Worm (Caenorhabditis elegans) whole organism, young adult: ENCODE measurements around the gene ccdc-47.

Source experiments
- B0035.1 ChIP-seq: sonication (generic microtip); optimal IDR thresholded peaks from 2 replicates; lab custom pipeline; 2016; ENCODE audit warnings: missing genetic modification characterization, mild to moderate bottlenecking, missing compliant biosample characterization, missing genotype, missing genetic modification reagents
- B0336.3 ChIP-seq: fragments of 200-800 bp; sonication (Bioruptor generic); IDR thresholded peaks from 2 replicates; pipeline ENCODE4 v1.3.6; 2022; ENCODE audit warnings: missing genetic modification characterization, missing compliant biosample characterization
- D2030.7 ChIP-seq: fragments of 200-800 bp; sonication (Bioruptor generic); IDR thresholded peaks from 2 replicates; pipeline ENCODE4 v1.3.6; 2022; ENCODE audit warnings: missing genetic modification reagents, missing genetic modification characterization, missing compliant biosample characterization
- F52B5.7 ChIP-seq: sonication (generic microtip); optimal IDR thresholded peaks from 2 replicates; lab custom pipeline; 2016; ENCODE audit warnings: mild to moderate bottlenecking, missing genetic modification characterization, missing compliant biosample characterization
- F55B11.4 ChIP-seq: sonication (generic microtip); optimal IDR thresholded peaks from 2 replicates; lab custom pipeline; 2016; ENCODE audit warnings: missing compliant biosample characterization, missing genetic modification characterization, borderline replicate concordance; ENCODE audit not compliant: insufficient read depth
- Y79H2A.3 ChIP-seq: fragments of 200-800 bp; sonication (Bioruptor generic); conservative IDR thresholded peaks from 2 replicates; pipeline ENCODE4 v1.3.6; 2022; ENCODE audit warnings: missing genetic modification reagents, missing genetic modification characterization, missing compliant biosample characterization
- atf-7 ChIP-seq: sonication (generic microtip); optimal IDR thresholded peaks from 2 replicates; lab custom pipeline; 2017; ENCODE audit warnings: mild to moderate bottlenecking, missing genetic modification characterization, missing compliant biosample characterization
- athp-1 ChIP-seq: sonication (generic microtip); optimal IDR thresholded peaks from 2 replicates; lab custom pipeline; 2017; ENCODE audit warnings: mild to moderate bottlenecking, missing genetic modification characterization, missing compliant biosample characterization
- attf-6 ChIP-seq: fragments of 200-800 bp; sonication (Bioruptor generic); IDR thresholded peaks from 2 replicates; pipeline ENCODE4 v1.3.6; 2022; ENCODE audit warnings: missing genetic modification reagents, missing genetic modification characterization, missing compliant biosample characterization
- ccch-3 ChIP-seq: fragments of 200-800 bp; sonication (Bioruptor generic); optimal IDR thresholded peaks from 2 replicates; lab custom pipeline; 2018; ENCODE audit warnings: mild to moderate bottlenecking, missing genetic modification characterization, missing compliant biosample characterization
- cebp-1 ChIP-seq, 2 experiments: fragments of 200-800 bp in 1 of 2; sonication (Bioruptor generic) in 1 of 2; sonication (generic microtip) in 1 of 2; IDR thresholded peaks in 1 of 2; optimal IDR thresholded peaks in 1 of 2; 2 replicates each; pipeline versions ENCODE4 v1.3.6 to Lab custom; 2017 to 2022; ENCODE audit warnings: missing compliant biosample characterization in 2 of 2, missing genetic modification characterization in 2 of 2, mild to moderate bottlenecking in 1 of 2, missing genetic modification reagents in 1 of 2, moderate library complexity in 1 of 2
- ceh-100 ChIP-seq: fragments of 200-800 bp; sonication (Bioruptor generic); IDR thresholded peaks from 2 replicates; pipeline ENCODE4 v1.3.6; 2022; ENCODE audit warnings: missing genetic modification reagents, missing genetic modification characterization, missing compliant biosample characterization
- ceh-27 ChIP-seq: fragments of 200-800 bp; sonication (Bioruptor generic); optimal IDR thresholded peaks from 2 replicates; lab custom pipeline; 2018; ENCODE audit warnings: mild to moderate bottlenecking, missing genetic modification characterization, moderate library complexity, missing compliant biosample characterization
- ceh-40 ChIP-seq: fragments of 200-800 bp; sonication (Bioruptor generic); IDR thresholded peaks from 2 replicates; pipeline ENCODE4 v1.3.6; 2022; ENCODE audit warnings: missing genetic modification characterization, missing compliant biosample characterization
- ceh-91 ChIP-seq: fragments of 200-800 bp; sonication (Bioruptor generic); IDR thresholded peaks from 2 replicates; pipeline ENCODE4 v1.3.6; 2022; ENCODE audit warnings: missing genetic modification reagents, missing genetic modification characterization, missing compliant biosample characterization
- efl-1 ChIP-seq: fragments of 150-350 bp; optimal IDR thresholded peaks from 2 replicates; lab custom pipeline; 2014; ENCODE audit warnings: missing biosample characterization, missing genetic modification reagents, missing genetic modification characterization
- egl-44 ChIP-seq: fragments of 200-800 bp; sonication (Bioruptor generic); IDR thresholded peaks from 2 replicates; pipeline ENCODE4 v1.3.6; 2022; ENCODE audit warnings: missing genetic modification reagents, missing genetic modification characterization, missing compliant biosample characterization
- ets-4 ChIP-seq: fragments of 200-800 bp; sonication (Bioruptor generic); optimal IDR thresholded peaks from 2 replicates; lab custom pipeline; 2018; ENCODE audit warnings: mild to moderate bottlenecking, missing genetic modification characterization, missing compliant biosample characterization
- fkh-3 ChIP-seq: sonication (generic microtip); optimal IDR thresholded peaks from 2 replicates; lab custom pipeline; 2016; ENCODE audit warnings: mild to moderate bottlenecking, missing genetic modification characterization, missing compliant biosample characterization
- gei-17 ChIP-seq: fragments of 200-800 bp; sonication (Bioruptor generic); optimal IDR thresholded peaks from 2 replicates; lab custom pipeline; 2018; ENCODE audit warnings: mild to moderate bottlenecking, missing genetic modification characterization, missing compliant biosample characterization
- hmg-1.2 ChIP-seq: fragments of 200-800 bp; sonication (Bioruptor generic); IDR thresholded peaks from 2 replicates; pipeline ENCODE4 v1.3.6; 2022; ENCODE audit warnings: missing genetic modification reagents, missing genetic modification characterization, missing compliant biosample characterization
- lag-1 ChIP-seq: fragments of 200-800 bp; sonication (Bioruptor generic); IDR thresholded peaks from 2 replicates; pipeline ENCODE4 v1.3.6; 2022; ENCODE audit warnings: missing genetic modification reagents, missing genetic modification characterization, missing compliant biosample characterization
- lin-26 ChIP-seq: fragments of 200-800 bp; sonication (Bioruptor generic); IDR thresholded peaks from 2 replicates; pipeline ENCODE4 v1.3.6; 2022; ENCODE audit warnings: missing genetic modification reagents, missing genetic modification characterization, missing compliant biosample characterization
- lin-35 ChIP-seq, 3 experiments: fragments of 150-350 bp in 2 of 3; sonication (generic microtip) in 1 of 3; optimal IDR thresholded peaks; 2 replicates each; lab custom pipeline; 2014 to 2018; ENCODE audit warnings: missing biosample characterization in 3 of 3, missing genetic modification characterization in 3 of 3, missing genetic modification reagents in 3 of 3
- lin-40 ChIP-seq: sonication (generic microtip); optimal IDR thresholded peaks from 2 replicates; lab custom pipeline; 2016; ENCODE audit warnings: missing genetic modification characterization, mild to moderate bottlenecking, missing compliant biosample characterization, missing genotype, missing genetic modification reagents
- lin-54 ChIP-seq: fragments of 200-800 bp; sonication (Bioruptor generic); optimal IDR thresholded peaks from 2 replicates; lab custom pipeline; 2018; ENCODE audit warnings: mild to moderate bottlenecking, missing genetic modification characterization, missing compliant biosample characterization
- lsl-1 ChIP-seq: fragments of 200-800 bp; sonication (Bioruptor generic); optimal IDR thresholded peaks from 2 replicates; lab custom pipeline; 2018; ENCODE audit warnings: mild to moderate bottlenecking, missing genetic modification characterization, moderate library complexity, missing compliant biosample characterization
- lsy-27 ChIP-seq: sonication (generic microtip); optimal IDR thresholded peaks from 2 replicates; lab custom pipeline; 2017; ENCODE audit warnings: missing genetic modification characterization, mild to moderate bottlenecking, missing compliant biosample characterization, antibody characterized with exemption, missing genotype, borderline replicate concordance; ENCODE audit not compliant: insufficient read depth
- madf-3 ChIP-seq: fragments of 200-800 bp; sonication (Bioruptor generic); IDR thresholded peaks from 2 replicates; pipeline ENCODE4 v1.3.6; 2022; ENCODE audit warnings: missing genetic modification reagents, missing genetic modification characterization, missing compliant biosample characterization
- madf-6 ChIP-seq: fragments of 200-800 bp; sonication (Bioruptor generic); IDR thresholded peaks from 2 replicates; pipeline ENCODE4 v1.3.6; 2022; ENCODE audit warnings: missing genetic modification reagents, missing genetic modification characterization, missing compliant biosample characterization
- madf-8 ChIP-seq: fragments of 200-800 bp; sonication (Bioruptor generic); conservative IDR thresholded peaks from 2 replicates; pipeline ENCODE4 v1.3.6; 2022; ENCODE audit warnings: missing genetic modification reagents, missing genetic modification characterization, missing compliant biosample characterization
- mel-28 ChIP-seq: sonication (generic microtip); optimal IDR thresholded peaks from 2 replicates; lab custom pipeline; 2016; ENCODE audit warnings: borderline replicate concordance, mild to moderate bottlenecking, missing genetic modification characterization, missing compliant biosample characterization
- mes-4 ChIP-seq: sonication (generic microtip); optimal IDR thresholded peaks from 2 replicates; lab custom pipeline; 2016; ENCODE audit warnings: missing genotype, missing genetic modification characterization, missing compliant biosample characterization
- nfyb-1 ChIP-seq: fragments of 200-800 bp; sonication (Bioruptor generic); IDR thresholded peaks from 2 replicates; pipeline ENCODE4 v1.3.6; 2022; ENCODE audit warnings: missing genetic modification reagents, missing genetic modification characterization, missing compliant biosample characterization
- nhr-120 ChIP-seq: fragments of 200-800 bp; sonication (Bioruptor generic); IDR thresholded peaks from 2 replicates; pipeline ENCODE4 v1.3.6; 2022; ENCODE audit warnings: missing genetic modification characterization, missing compliant biosample characterization
- nhr-27 ChIP-seq: fragments of 200-800 bp; sonication (Bioruptor generic); optimal IDR thresholded peaks from 2 replicates; lab custom pipeline; 2018; ENCODE audit warnings: mild to moderate bottlenecking, missing genetic modification characterization, moderate library complexity, missing compliant biosample characterization
- nhr-80 ChIP-seq: sonication (generic microtip); optimal IDR thresholded peaks from 2 replicates; lab custom pipeline; 2016; ENCODE audit warnings: missing genetic modification characterization, missing compliant biosample characterization
- pbrm-1 ChIP-seq: fragments of 200-800 bp; sonication (Bioruptor generic); IDR thresholded peaks from 2 replicates; pipeline ENCODE4 v1.3.6; 2022; ENCODE audit warnings: missing genetic modification reagents, missing genetic modification characterization, missing compliant biosample characterization
- rcor-1 ChIP-seq: fragments of 200-800 bp; sonication (Bioruptor generic); IDR thresholded peaks from 2 replicates; pipeline ENCODE4 v1.3.6; 2022; ENCODE audit warnings: missing genetic modification reagents, missing genetic modification characterization, missing compliant biosample characterization
- snpc-1.1 ChIP-seq: sonication (generic microtip); optimal IDR thresholded peaks from 2 replicates; lab custom pipeline; 2017; ENCODE audit warnings: missing genetic modification characterization, mild to moderate bottlenecking, missing compliant biosample characterization, antibody characterized with exemption, moderate library complexity, missing genotype, missing genetic modification reagents; ENCODE audit not compliant: insufficient read depth
- snpc-1.3 ChIP-seq: sonication (generic microtip); optimal IDR thresholded peaks from 2 replicates; lab custom pipeline; 2017; ENCODE audit warnings: missing genetic modification characterization, mild to moderate bottlenecking, missing compliant biosample characterization, antibody characterized with exemption, moderate library complexity, missing genotype, missing genetic modification reagents; ENCODE audit not compliant: insufficient read depth
- snpc-4 ChIP-seq, 5 experiments: fragments of 150-350 bp in 1 of 5; sonication (generic microtip) in 4 of 5; optimal IDR thresholded peaks; 2 replicates each; lab custom pipeline; 2014 to 2018; ENCODE audit warnings: missing genetic modification characterization in 5 of 5, missing biosample characterization in 3 of 5, antibody characterized with exemption in 2 of 5, mild to moderate bottlenecking in 2 of 5, missing compliant biosample characterization in 2 of 5, missing genotype in 2 of 5, moderate library complexity in 2 of 5, missing genetic modification reagents in 1 of 5
- tbp1 ChIP-seq: fragments of 200-800 bp; sonication (Bioruptor generic); optimal IDR thresholded peaks from 2 replicates; lab custom pipeline; 2018; ENCODE audit warnings: mild to moderate bottlenecking, missing genetic modification characterization, missing compliant biosample characterization
- ztf-22 ChIP-seq: fragments of 200-800 bp; sonication (Bioruptor generic); optimal IDR thresholded peaks from 2 replicates; lab custom pipeline; 2018; ENCODE audit warnings: mild to moderate bottlenecking, missing genetic modification characterization, moderate library complexity, missing compliant biosample characterization
- ztf-3 ChIP-seq: fragments of 200-800 bp; sonication (Bioruptor generic); optimal IDR thresholded peaks from 2 replicates; lab custom pipeline; 2018; ENCODE audit warnings: mild to moderate bottlenecking, missing genetic modification characterization, missing compliant biosample characterization

The ccdc-47 gene

ce11 chrIII:3916624-3917023 is at the start of gene ccdc-47 (continued):
- TF ChIP-seq cebp-1 (GFP tag; IDR thresholded peaks at IDR 0.05; lab: Robert Waterston, UW) (no peak), cebp-1 (tag; optimal IDR thresholded peaks at IDR 0.05; lab: Kevin White, UChicago) (peak; percentile 69), nhr-120 (no peak), egl-44 (no peak), ceh-40 (GFP tag; lab: Robert Waterston, UW) (no peak), B0336.3 (GFP tag; lab: Robert Waterston, UW) (0 out of 2 replicates have a peak, but pooled peaks have one; percentile 10), athp-1 (tag; lab: Kevin White, UChicago) (no peak), ztf-3 (GFP tag; lab: Kevin White, UChicago) (no peak), F55B11.4 (tag; lab: Kevin White, UChicago) (no peak), lin-54 (peak; percentile 50), gei-17 (GFP tag; lab: Kevin White, UChicago) (no peak), tbp1 (peak; percentile 17), fkh-3 (no peak), lag-1 (GFP tag; lab: Robert Waterston, UW) (no peak), nfyb-1 (GFP tag; lab: Robert Waterston, UW) (0 out of 2 replicates have a peak, but pooled peaks have one; percentile 20), B0035.1 (tag; lab: Kevin White, UChicago) (no peak), D2030.7 (GFP tag; lab: Robert Waterston, UW) (peak; percentile 46; the same call in 1 of the 2 replicates), ceh-100 (GFP tag; lab: Robert Waterston, UW) (0 out of 2 replicates have a peak, but pooled peaks have one; percentile 32), F52B5.7 (tag; lab: Kevin White, UChicago) (no peak), Y79H2A.3 (GFP tag; lab: Robert Waterston, UW) (no peak), ztf-22 (GFP tag; lab: Kevin White, UChicago) (no peak), ceh-27 (peak; percentile 37), hmg-1.2 (GFP tag; lab: Robert Waterston, UW) (peak; percentile 41; the same call in 1 of the 2 replicates), mel-28 (tag; lab: Kevin White, UChicago) (no peak), nhr-27 (no peak), ccch-3 (GFP tag; lab: Kevin White, UChicago) (no peak), nhr-80 (tag; lab: Kevin White, UChicago) (no peak), snpc-1.1 (tag; lab: Kevin White, UChicago) (peak; percentile 58), ceh-91 (GFP tag; lab: Robert Waterston, UW) (no peak)

ce11 chrIII:3867378-3867904 is 49.3 kb upstream of the ccdc-47 start, which contains the start of gene rpl-3:
TSS of gene rpl-3 (plus strand) at chrIII:3867854.
- peak; percentile 100 for TF ChIP-seq atf-7 (tag; lab: Kevin White, UChicago)
- peak; percentile 95 for TF ChIP-seq snpc-4 (GFP tag; optimal IDR thresholded peaks at IDR 0.05; lab: Kevin White, UChicago)
- peak; percentile 94 to 96 (median 96) for TF ChIP-seq snpc-4 (tag; optimal IDR thresholded peaks at IDR 0.05; lab: Kevin White, UChicago)
- peak; percentile 100 for TF ChIP-seq lsl-1
- TF ChIP-seq attf-6 (GFP tag; lab: Robert Waterston, UW): peak; percentile 93
- peak; percentile 100 for TF ChIP-seq ets-4 (GFP tag; lab: Kevin White, UChicago)
- peak; percentile 96 for TF ChIP-seq madf-8 (GFP tag; lab: Robert Waterston, UW)
- TF ChIP-seq lin-26 (GFP tag; lab: Robert Waterston, UW): peak; percentile 99
- TF ChIP-seq madf-3 (GFP tag; lab: Robert Waterston, UW): peak; percentile 99
- TF ChIP-seq pbrm-1 (GFP tag; lab: Robert Waterston, UW): peak; percentile 100
- TF ChIP-seq ceh-91 (GFP tag; lab: Robert Waterston, UW): peak; percentile 100
- peak; percentile 99 to 100 (median 100) for TF ChIP-seq lin-35 (GFP tag; optimal IDR thresholded peaks at IDR 0.05; lab: Kevin White, UChicago)
- TF ChIP-seq mes-4 (tag; lab: Kevin White, UChicago): peak; percentile 93
- peak; percentile 100 for TF ChIP-seq F52B5.7 (tag; lab: Kevin White, UChicago)
- peak; percentile 99 for TF ChIP-seq lin-40 (tag; lab: Kevin White, UChicago)
- peak; percentile 99 for TF ChIP-seq nhr-120
- peak; percentile 54 for TF ChIP-seq lsy-27 (tag; lab: Kevin White, UChicago)
- TF ChIP-seq snpc-1.3 (tag; lab: Kevin White, UChicago): peak; percentile 98
- TF ChIP-seq madf-6 (GFP tag; lab: Robert Waterston, UW): peak; percentile 99
- TF ChIP-seq rcor-1: peak; percentile 100
- TF ChIP-seq efl-1: peak; percentile 100
